Worm (Caenorhabditis elegans) whole organism, young adult: ENCODE data around the gene idpp-3.

Source experiments
- ama-1 ChIP-seq, 3 experiments: fragments of 150-350 bp in 1 of 3; sonication (generic microtip) in 2 of 3; optimal IDR thresholded peaks; 2 replicates each; lab custom pipeline; 2014 to 2018; ENCODE audit warnings: missing biosample characterization in 2 of 3, missing genetic modification characterization in 2 of 3, missing genetic modification reagents in 2 of 3
- athp-1 ChIP-seq: sonication (generic microtip); optimal IDR thresholded peaks from 2 replicates; lab custom pipeline; 2017; ENCODE audit warnings: mild to moderate bottlenecking, missing genetic modification characterization, missing compliant biosample characterization
- ets-4 ChIP-seq: fragments of 200-800 bp; sonication (Bioruptor generic); optimal IDR thresholded peaks from 2 replicates; lab custom pipeline; 2018; ENCODE audit warnings: mild to moderate bottlenecking, missing genetic modification characterization, missing compliant biosample characterization
- lir-1 ChIP-seq: fragments of 200-800 bp; sonication (Bioruptor generic); conservative IDR thresholded peaks from 2 replicates; pipeline ENCODE4 v1.3.6; 2022; ENCODE audit warnings: missing genetic modification reagents, missing genetic modification characterization, missing compliant biosample characterization
- nfya-1 ChIP-seq: sonication (generic microtip); optimal IDR thresholded peaks from 2 replicates; lab custom pipeline; 2017; ENCODE audit warnings: antibody characterized with exemption, missing compliant biosample characterization, missing genetic modification characterization, borderline replicate concordance; ENCODE audit not compliant: insufficient read depth
- nhr-179 ChIP-seq: sonication (generic microtip); optimal IDR thresholded peaks from 2 replicates; lab custom pipeline; 2016; ENCODE audit warnings: mild to moderate bottlenecking, missing genetic modification characterization, missing compliant biosample characterization
- nhr-90 ChIP-seq: sonication (generic microtip); optimal IDR thresholded peaks from 2 replicates; lab custom pipeline; 2016; ENCODE audit warnings: missing genotype, mild to moderate bottlenecking, missing genetic modification characterization, missing compliant biosample characterization
- pbrm-1 ChIP-seq: fragments of 200-800 bp; sonication (Bioruptor generic); IDR thresholded peaks from 2 replicates; pipeline ENCODE4 v1.3.6; 2022; ENCODE audit warnings: missing genetic modification reagents, missing genetic modification characterization, missing compliant biosample characterization
- pha-4 ChIP-seq: fragments of 150-350 bp; sonication (generic microtip); optimal IDR thresholded peaks from 2 replicates; lab custom pipeline; 2014; ENCODE audit warnings: missing biosample characterization, missing genetic modification reagents, missing genetic modification characterization
- snpc-1.1 ChIP-seq: sonication (generic microtip); optimal IDR thresholded peaks from 2 replicates; lab custom pipeline; 2017; ENCODE audit warnings: missing genetic modification characterization, mild to moderate bottlenecking, missing compliant biosample characterization, antibody characterized with exemption, moderate library complexity, missing genotype, missing genetic modification reagents; ENCODE audit not compliant: insufficient read depth
- snpc-1.3 ChIP-seq: sonication (generic microtip); optimal IDR thresholded peaks from 2 replicates; lab custom pipeline; 2017; ENCODE audit warnings: missing genetic modification characterization, mild to moderate bottlenecking, missing compliant biosample characterization, antibody characterized with exemption, moderate library complexity, missing genotype, missing genetic modification reagents; ENCODE audit not compliant: insufficient read depth
- tlf-1 ChIP-seq: fragments of 200-800 bp; sonication (Bioruptor generic); optimal IDR thresholded peaks from 2 replicates; lab custom pipeline; 2018; ENCODE audit warnings: mild to moderate bottlenecking, missing genetic modification characterization, missing compliant biosample characterization
- unc-62 ChIP-seq: fragments of 150-350 bp; optimal IDR thresholded peaks from 2 replicates; lab custom pipeline; 2014; ENCODE audit warnings: missing biosample characterization, missing genetic modification reagents, missing genetic modification characterization
- zim-3 ChIP-seq: sonication (generic microtip); optimal IDR thresholded peaks from 2 replicates; lab custom pipeline; 2017; ENCODE audit warnings: mild to moderate bottlenecking, missing genetic modification characterization, moderate library complexity, missing compliant biosample characterization

DNA sequence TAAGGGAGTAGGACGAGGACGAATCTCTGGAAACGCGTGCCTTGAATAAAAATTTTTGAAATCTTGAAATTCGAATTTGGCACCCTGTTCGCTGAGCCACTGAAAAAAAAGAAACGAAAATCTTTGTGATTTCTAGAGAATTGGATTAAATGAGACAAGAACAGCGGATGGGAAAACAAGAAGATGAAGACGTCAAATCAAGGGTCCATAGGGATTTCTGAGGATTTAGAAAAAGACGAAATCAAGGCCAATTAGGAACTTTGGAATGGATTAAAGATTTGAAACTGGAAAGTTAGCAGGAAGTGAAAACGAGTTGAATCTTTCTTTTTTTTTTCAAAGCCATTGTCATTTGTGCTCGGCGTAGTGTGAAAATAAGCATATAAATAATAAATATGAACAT lies 6.8 kb downstream of the idpp-3 start, which contains the start of gene pag-3:
- no peak for TF ChIP-seq ama-1 (optimal IDR thresholded peaks at IDR 0.05; lab: Kevin White, UChicago)
- TF ChIP-seq ama-1 (GFP tag; optimal IDR thresholded peaks at IDR 0.05; lab: Kevin White, UChicago): no peak
- no peak for TF ChIP-seq zim-3 (tag; lab: Kevin White, UChicago)
- no peak for TF ChIP-seq ets-4 (GFP tag; lab: Kevin White, UChicago)
- TF ChIP-seq snpc-1.3 (tag; lab: Kevin White, UChicago): no peak
- TF ChIP-seq athp-1 (tag; lab: Kevin White, UChicago): no peak
- no peak for TF ChIP-seq nfya-1 (tag; lab: Kevin White, UChicago)
- no peak for TF ChIP-seq snpc-1.1 (tag; lab: Kevin White, UChicago)
- TF ChIP-seq lir-1 (GFP tag; lab: Robert Waterston, UW): no peak
- TF ChIP-seq nhr-179 (tag; lab: Kevin White, UChicago): no peak
- no peak for TF ChIP-seq tlf-1 (GFP tag; lab: Kevin White, UChicago)
- TF ChIP-seq pha-4: no peak
- no peak for TF ChIP-seq unc-62 (GFP tag; lab: Kevin White, UChicago)
- TF ChIP-seq nhr-90: no peak
- TF ChIP-seq pbrm-1 (GFP tag; lab: Robert Waterston, UW): no peak
